Fruit fly (Drosophila melanogaster): ENCODE measurements around the gene Rnp4F.

Rnp4F gene

DNA sequence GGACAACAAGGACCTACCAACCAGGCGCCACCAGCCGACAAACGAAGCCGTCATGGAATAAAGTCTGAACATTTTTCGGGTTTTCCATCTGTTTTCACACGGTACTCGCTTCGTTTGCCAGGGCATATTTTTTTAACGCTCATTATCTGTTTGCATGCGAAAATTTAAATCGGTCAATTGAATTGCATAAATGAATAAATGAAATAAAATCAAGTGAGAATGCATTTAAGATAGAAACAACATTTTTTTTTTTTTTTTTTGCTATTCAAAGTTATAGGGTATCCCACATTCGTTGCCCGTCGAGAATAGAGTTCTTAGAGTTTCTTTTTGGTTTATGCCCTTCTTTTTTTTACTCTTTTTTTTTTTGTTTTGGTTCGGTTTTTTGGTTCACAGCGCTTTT lies 36.7 kb downstream of the Rnp4F start:
- no peak for TF ChIP-seq cyc (GFP tag; optimal IDR thresholded peaks at IDR 0.05)
- peak; percentile 36 for TF ChIP-seq svp (GFP tag)
